Fruit fly (Drosophila melanogaster): ENCODE results near the gene MME1.

The MME1 gene

dm6 chr2L:7076055-7076700 lies 48.9 kb downstream of the MME1 start:
- TF ChIP-seq Myc (optimal IDR thresholded peaks at IDR 0.05) (no peak), psq (optimal IDR thresholded peaks at IDR 0.05) (no peak), insv (optimal IDR thresholded peaks at IDR 0.05) (no peak), ttk (optimal IDR thresholded peaks at IDR 0.05) (no peak), Sin3A (optimal IDR thresholded peaks at IDR 0.05) (no peak), h (optimal IDR thresholded peaks at IDR 0.05) (no peak)

DNA sequence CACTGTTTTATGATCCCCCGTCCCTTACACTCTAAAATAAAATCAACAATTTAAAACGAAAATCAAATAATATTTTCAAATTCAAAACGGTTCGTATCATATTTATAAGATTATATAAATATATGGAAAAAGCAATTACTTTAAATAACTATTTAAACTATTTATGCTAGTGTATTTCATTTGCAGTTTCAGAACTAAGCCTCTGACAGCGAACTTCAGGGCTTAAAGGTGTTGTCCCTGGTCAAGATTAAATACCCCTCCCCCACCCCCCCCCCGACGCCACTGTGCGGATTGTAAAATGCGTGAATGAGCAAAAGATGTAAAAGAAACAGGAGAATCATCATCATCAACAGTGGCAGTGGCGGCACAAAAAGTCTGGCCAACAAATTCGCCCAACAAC lies 49.5 kb downstream of the MME1 start:
- TF ChIP-seq psq (optimal IDR thresholded peaks at IDR 0.05) (no peak), insv (optimal IDR thresholded peaks at IDR 0.05) (no peak), Myc (optimal IDR thresholded peaks at IDR 0.05) (no peak), ttk (optimal IDR thresholded peaks at IDR 0.05) (no peak), h (optimal IDR thresholded peaks at IDR 0.05) (no peak), Sin3A (optimal IDR thresholded peaks at IDR 0.05) (no peak)
